Fruit fly (Drosophila melanogaster) whole organism, embryonic: ENCODE results near the gene CG45049.

Source experiments
- Aef1 ChIP-seq: fragments of 200-800 bp; sonication (Bioruptor generic); IDR thresholded peaks from 3 replicates; pipeline ENCODE4 v1.3.6; 2022; ENCODE audit warnings: missing biosample characterization, missing genetic modification characterization
- CG10366 ChIP-seq: fragments of 200-800 bp; sonication (Bioruptor generic); IDR thresholded peaks from 2 replicates; pipeline ENCODE4 v1.3.6; 2022; ENCODE audit warnings: missing biosample characterization, missing genetic modification characterization
- CG10654 ChIP-seq: fragments of 200-800 bp; sonication (Bioruptor generic); optimal IDR thresholded peaks from 2 replicates; lab custom pipeline; 2016; ENCODE audit warnings: missing biosample characterization, missing genetic modification characterization
- CG10959 ChIP-seq: fragments of 200-800 bp; sonication (Bioruptor generic); IDR thresholded peaks from 2 replicates; pipeline ENCODE4 v1.3.6; 2022; ENCODE audit warnings: missing biosample characterization, missing genetic modification characterization
- CG11085 ChIP-seq: fragments of 200-800 bp; sonication (Bioruptor generic); IDR thresholded peaks from 2 replicates; pipeline ENCODE4 v1.3.6; 2022; ENCODE audit warnings: missing biosample characterization, missing genetic modification characterization
- CG11247 ChIP-seq: fragments of 200-800 bp; sonication (Bioruptor generic); IDR thresholded peaks from 2 replicates; pipeline ENCODE4 v1.3.6; 2022; ENCODE audit warnings: missing biosample characterization, missing genetic modification characterization
- CG12744 ChIP-seq: fragments of 200-800 bp; sonication (Bioruptor generic); optimal IDR thresholded peaks from 2 replicates; lab custom pipeline; 2016; ENCODE audit warnings: missing biosample characterization, missing genetic modification characterization
- CG13123 ChIP-seq: fragments of 200-800 bp; sonication (Bioruptor generic); optimal IDR thresholded peaks from 2 replicates; lab custom pipeline; 2016; ENCODE audit warnings: missing biosample characterization, missing genetic modification characterization
- CG13624 ChIP-seq: fragments of 200-800 bp; sonication (Bioruptor generic); optimal IDR thresholded peaks from 2 replicates; lab custom pipeline; 2016; ENCODE audit warnings: missing biosample characterization, missing genetic modification characterization
- CG14965 ChIP-seq: fragments of 200-800 bp; sonication (Bioruptor generic); optimal IDR thresholded peaks from 2 replicates; lab custom pipeline; 2016; ENCODE audit warnings: missing biosample characterization, missing genetic modification characterization, borderline replicate concordance
- CG1602 ChIP-seq: fragments of 200-800 bp; sonication (Bioruptor generic); optimal IDR thresholded peaks from 3 replicates; lab custom pipeline; 2016; ENCODE audit warnings: missing biosample characterization, missing genetic modification characterization
- CG17385 ChIP-seq: fragments of 200-800 bp; sonication (Bioruptor generic); optimal IDR thresholded peaks from 3 replicates; lab custom pipeline; 2018; ENCODE audit warnings: missing biosample characterization, mild to moderate bottlenecking, missing genetic modification characterization
- CG18619 ChIP-seq: fragments of 200-800 bp; sonication (Bioruptor generic); optimal IDR thresholded peaks from 3 replicates; lab custom pipeline; 2017; ENCODE audit warnings: missing biosample characterization, mild to moderate bottlenecking, missing genetic modification characterization
- CG34422 ChIP-seq: fragments of 200-800 bp; sonication (Bioruptor generic); IDR thresholded peaks from 3 replicates; pipeline ENCODE4 v1.3.6; 2022; ENCODE audit warnings: missing biosample characterization, missing genetic modification characterization
- CG4424 ChIP-seq: fragments of 200-800 bp; sonication (Bioruptor generic); optimal IDR thresholded peaks from 3 replicates; lab custom pipeline; 2016; ENCODE audit warnings: missing biosample characterization, missing genetic modification characterization
- CG6272 ChIP-seq: fragments of 200-800 bp; sonication (Bioruptor generic); IDR thresholded peaks from 2 replicates; pipeline ENCODE4 v1.3.6; 2022; ENCODE audit warnings: missing biosample characterization, missing genetic modification characterization
- CG7271 ChIP-seq: fragments of 200-800 bp; sonication (Bioruptor generic); optimal IDR thresholded peaks from 2 replicates; lab custom pipeline; 2018; ENCODE audit warnings: missing biosample characterization, mild to moderate bottlenecking, missing genetic modification characterization, moderate library complexity
- CG8388 ChIP-seq: fragments of 200-800 bp; sonication (Bioruptor generic); optimal IDR thresholded peaks from 2 replicates; lab custom pipeline; 2019; ENCODE audit warnings: missing biosample characterization, mild to moderate bottlenecking, missing genetic modification characterization, moderate library complexity
- CG9817 ChIP-seq: fragments of 200-800 bp; sonication (Bioruptor generic); optimal IDR thresholded peaks from 2 replicates; lab custom pipeline; 2018; ENCODE audit warnings: missing biosample characterization, mild to moderate bottlenecking, missing genetic modification characterization, moderate library complexity
- Deaf1 ChIP-seq: fragments of 200-800 bp; optimal IDR thresholded peaks from 3 replicates; lab custom pipeline; 2019; ENCODE audit warnings: missing biosample characterization, mild to moderate bottlenecking, missing genetic modification characterization, moderate library complexity
- Dll ChIP-seq: fragments of 200-800 bp; sonication (Bioruptor generic); IDR thresholded peaks from 4 replicates; pipeline ENCODE4 v1.3.6; 2022; ENCODE audit warnings: missing biosample characterization, missing genetic modification characterization; ENCODE audit not compliant: partially characterized antibody
- E2f1 ChIP-seq: fragments of 200-800 bp; sonication (Bioruptor generic); IDR thresholded peaks from 2 replicates; pipeline ENCODE4 v1.3.6; 2022; ENCODE audit warnings: missing biosample characterization, missing genetic modification characterization
- E2f2 ChIP-seq: fragments of 200-800 bp; sonication (Bioruptor generic); IDR thresholded peaks from 2 replicates; pipeline ENCODE4 v1.3.6; 2022; ENCODE audit warnings: missing biosample characterization, missing genetic modification characterization
- Eip74EF ChIP-seq, 2 experiments: fragments of 200-800 bp in 1 of 2; fragments of >200 bp in 1 of 2; sonication (Bioruptor generic) in 1 of 2; optimal IDR thresholded peaks; 2 replicates each; lab custom pipeline; 2017 to 2019; ENCODE audit warnings: missing biosample characterization in 2 of 2, missing genetic modification characterization in 2 of 2, mild to moderate bottlenecking in 1 of 2, moderate library complexity in 1 of 2
- Neu2 ChIP-seq: fragments of 200-800 bp; sonication (Bioruptor generic); optimal IDR thresholded peaks from 3 replicates; lab custom pipeline; 2016; ENCODE audit warnings: missing biosample characterization, missing genetic modification characterization, borderline replicate concordance
- Optix ChIP-seq: fragments of 200-800 bp; sonication (Bioruptor generic); IDR thresholded peaks from 3 replicates; pipeline ENCODE4 v1.3.6; 2022; ENCODE audit warnings: missing biosample characterization, missing genetic modification characterization
- Usf ChIP-seq: fragments of 200-800 bp; sonication (Bioruptor generic); optimal IDR thresholded peaks from 2 replicates; lab custom pipeline; 2017; ENCODE audit warnings: missing genotype, missing biosample characterization, missing genetic modification characterization
- ato ChIP-seq: fragments of 200-800 bp; sonication (Bioruptor generic); IDR thresholded peaks from 2 replicates; pipeline ENCODE4 v1.3.6; 2022; ENCODE audit warnings: missing biosample characterization, missing genetic modification characterization; ENCODE audit not compliant: partially characterized antibody
- bbx ChIP-seq: fragments of 200-800 bp; sonication (Bioruptor generic); IDR thresholded peaks from 2 replicates; pipeline ENCODE4 v1.3.6; 2022; ENCODE audit warnings: missing biosample characterization, missing genetic modification characterization; ENCODE audit not compliant: partially characterized antibody
- chn ChIP-seq: fragments of 200-800 bp; sonication (Bioruptor generic); optimal IDR thresholded peaks from 2 replicates; lab custom pipeline; 2016; ENCODE audit warnings: missing biosample characterization, missing genetic modification characterization
- ci ChIP-seq: fragments of 200-800 bp; sonication (Bioruptor generic); IDR thresholded peaks from 3 replicates; pipeline ENCODE4 v1.3.6; 2022; ENCODE audit warnings: missing biosample characterization, missing genetic modification characterization
- fru ChIP-seq: fragments of >200 bp; optimal IDR thresholded peaks from 2 replicates; lab custom pipeline; 2017
- grn ChIP-seq: fragments of 200-800 bp; sonication (Bioruptor generic); optimal IDR thresholded peaks from 3 replicates; lab custom pipeline; 2017; ENCODE audit warnings: missing biosample characterization, missing genetic modification characterization
- gsb ChIP-seq: fragments of 200-800 bp; sonication (Bioruptor generic); IDR thresholded peaks from 2 replicates; pipeline ENCODE4 v1.3.6; 2022; ENCODE audit warnings: missing biosample characterization, missing genetic modification characterization
- her ChIP-seq: fragments of 200-800 bp; sonication (Bioruptor generic); optimal IDR thresholded peaks from 2 replicates; lab custom pipeline; 2016; ENCODE audit warnings: missing biosample characterization, missing genetic modification characterization
- hkb ChIP-seq, 2 experiments: fragments of 200-800 bp in 1 of 2; fragments of >200 bp in 1 of 2; sonication (Bioruptor generic) in 1 of 2; IDR thresholded peaks in 1 of 2; optimal IDR thresholded peaks in 1 of 2; 2 replicates each; pipeline versions ENCODE4 v1.3.6 to Lab custom; 2017 to 2022; ENCODE audit warnings: missing biosample characterization in 1 of 2, missing genetic modification characterization in 1 of 2
- inv ChIP-seq: fragments of 200-800 bp; sonication (Bioruptor generic); IDR thresholded peaks from 2 replicates; pipeline ENCODE4 v1.3.6; 2022; ENCODE audit warnings: missing biosample characterization, missing genetic modification characterization; ENCODE audit not compliant: partially characterized antibody
- kah ChIP-seq: fragments of 200-800 bp; sonication (Bioruptor generic); optimal IDR thresholded peaks from 2 replicates; lab custom pipeline; 2018; ENCODE audit warnings: missing biosample characterization, mild to moderate bottlenecking, missing genetic modification characterization
- lilli ChIP-seq: fragments of 200-800 bp; sonication (Bioruptor generic); optimal IDR thresholded peaks from 3 replicates; lab custom pipeline; 2016; ENCODE audit warnings: missing biosample characterization, missing genetic modification characterization
- lmd ChIP-seq: fragments of 200-800 bp; sonication (Bioruptor generic); IDR thresholded peaks from 2 replicates; pipeline ENCODE4 v1.3.6; 2022; ENCODE audit warnings: missing biosample characterization, missing genetic modification characterization
- nerfin-2 ChIP-seq: fragments of 200-800 bp; sonication (Bioruptor generic); IDR thresholded peaks from 2 replicates; pipeline ENCODE4 v1.3.6; 2022; ENCODE audit warnings: missing biosample characterization, missing genetic modification characterization; ENCODE audit not compliant: partially characterized antibody
- nmo ChIP-seq: fragments of 200-800 bp; sonication (Bioruptor generic); optimal IDR thresholded peaks from 2 replicates; lab custom pipeline; 2018; ENCODE audit warnings: missing biosample characterization, mild to moderate bottlenecking, missing genetic modification characterization, moderate library complexity
- nom ChIP-seq: fragments of 200-800 bp; sonication (Bioruptor generic); optimal IDR thresholded peaks from 2 replicates; lab custom pipeline; 2017; ENCODE audit warnings: missing biosample characterization, missing genetic modification characterization, mild to moderate bottlenecking, moderate library complexity, missing genetic modification reagents
- run ChIP-seq: fragments of 200-800 bp; sonication (Bioruptor generic); optimal IDR thresholded peaks from 3 replicates; lab custom pipeline; 2018; ENCODE audit warnings: missing biosample characterization, mild to moderate bottlenecking, missing genetic modification characterization
- sc ChIP-seq, 3 experiments: fragments of >200 bp in 2 of 3; fragments of 200-800 bp in 1 of 3; sonication (Bioruptor generic) in 1 of 3; optimal IDR thresholded peaks; 2 replicates in 2 of 3; 3 replicates in 1 of 3; lab custom pipeline; 2017; ENCODE audit warnings: mild to moderate bottlenecking in 1 of 3, missing biosample characterization in 1 of 3, missing genetic modification characterization in 1 of 3, missing genetic modification reagents in 1 of 3
- sima ChIP-seq: fragments of 200-800 bp; sonication (Bioruptor generic); optimal IDR thresholded peaks from 2 replicates; lab custom pipeline; 2016; ENCODE audit warnings: missing biosample characterization, missing genetic modification characterization
- so ChIP-seq: fragments of 200-800 bp; sonication (Bioruptor generic); IDR thresholded peaks from 3 replicates; pipeline ENCODE4 v1.3.6; 2022; ENCODE audit warnings: missing biosample characterization, missing genetic modification characterization
- ssp ChIP-seq: fragments of 200-800 bp; sonication (Bioruptor generic); IDR thresholded peaks from 2 replicates; pipeline ENCODE4 v1.3.6; 2022; ENCODE audit warnings: missing biosample characterization, missing genetic modification characterization
- tx ChIP-seq: fragments of 200-800 bp; sonication (Bioruptor generic); optimal IDR thresholded peaks from 2 replicates; lab custom pipeline; 2016; ENCODE audit warnings: missing biosample characterization, missing genetic modification characterization

Gene CG45049

DNA sequence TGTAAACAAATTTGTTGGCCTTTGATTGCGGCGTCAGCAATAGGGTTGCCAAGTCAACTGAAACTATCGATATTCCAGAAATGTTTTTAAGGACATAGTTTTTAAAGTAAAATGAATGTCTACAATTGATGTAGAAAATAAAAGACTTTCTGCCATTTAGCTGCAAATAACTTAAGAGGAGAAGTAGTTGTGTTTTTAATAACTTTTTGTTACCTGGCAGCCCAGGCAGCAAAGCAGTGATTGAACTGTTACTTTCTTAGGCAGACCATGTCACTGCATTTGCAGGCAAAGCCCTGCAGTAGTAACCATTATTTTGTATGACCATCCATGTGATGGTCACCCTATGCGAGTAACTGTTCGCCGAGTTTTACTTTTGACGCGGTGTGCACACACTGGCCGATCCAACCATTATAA lies 23.8 kb downstream of the CG45049 start, which contains the start of the genes rumi, CG7029 and Usp12-46 (continued):
- TF ChIP-seq CG14965 (GFP tag; lab: Kevin White, UChicago) (no peak), CG9817 (tag; lab: Kevin White, UChicago) (peak; percentile 89), tx (peak; percentile 85), so (GFP tag; lab: Robert Waterston, UW) (peak; percentile 77; the same call in 1 of the 3 replicates), sc (optimal IDR thresholded peaks at IDR 0.05; lab: Kevin White, UChicago) (no peak), sc (GFP tag; optimal IDR thresholded peaks at IDR 0.05; lab: Kevin White, UChicago) (peak; percentile 69), inv (peak; percentile 64), hkb (optimal IDR thresholded peaks at IDR 0.05; lab: Kevin White, UChicago) (no peak), hkb (GFP tag; IDR thresholded peaks at IDR 0.05; lab: Robert Waterston, UW) (peak; percentile 79), CG17385 (GFP tag; lab: Kevin White, UChicago) (peak; percentile 71), Optix (peak; percentile 81), CG13123 (peak; percentile 68), her (GFP tag; lab: Kevin White, UChicago) (peak; percentile 79), CG11247 (peak; percentile 69), ato (GFP tag; lab: Robert Waterston, UW) (peak; percentile 67), CG18619 (peak; percentile 83), Neu2 (GFP tag; lab: Kevin White, UChicago) (peak; percentile 79), CG1602 (peak; percentile 90), nom (GFP tag; lab: Kevin White, UChicago) (peak; percentile 58), CG11085 (GFP tag; lab: Robert Waterston, UW) (0 out of 2 replicates have a peak, but pooled peaks have one; percentile 29), nerfin-2 (peak; percentile 53; the same call in 1 of the 2 replicates), ci (GFP tag; lab: Robert Waterston, UW) (peak; percentile 90), CG10366 (peak; percentile 90), ssp (GFP tag; lab: Robert Waterston, UW) (peak; percentile 75), lmd (GFP tag; lab: Robert Waterston, UW) (peak; percentile 84), E2f1 (GFP tag; lab: Robert Waterston, UW) (peak; percentile 77), lilli (GFP tag; lab: Kevin White, UChicago) (peak; percentile 95), CG4424 (peak; percentile 88), CG10654 (GFP tag; lab: Kevin White, UChicago) (peak; percentile 87), kah (GFP tag; lab: Kevin White, UChicago) (no peak), run (tag; lab: Kevin White, UChicago) (peak; percentile 56), Dll (peak; percentile 89), grn (GFP tag; lab: Kevin White, UChicago) (peak; percentile 34), nmo (GFP tag; lab: Kevin White, UChicago) (peak; percentile 93), Eip74EF (GFP tag; optimal IDR thresholded peaks at IDR 0.05; lab: Kevin White, UChicago) (peak in 1 of 2 experiments; percentile 58), CG7271 (tag; lab: Kevin White, UChicago) (peak; percentile 58), bbx (GFP tag; lab: Robert Waterston, UW) (peak; percentile 67), E2f2 (GFP tag; lab: Robert Waterston, UW) (peak; percentile 63), fru (no peak), CG10959 (GFP tag; lab: Robert Waterston, UW) (peak; percentile 73), CG12744 (peak; percentile 81), CG13624 (GFP tag; lab: Kevin White, UChicago) (peak; percentile 89), sima (no peak), CG8388 (GFP tag; lab: Kevin White, UChicago) (peak; percentile 86), CG34422 (GFP tag; lab: Robert Waterston, UW) (peak; percentile 90), Usf (GFP tag; lab: Kevin White, UChicago) (peak; percentile 70), Deaf1 (tag; lab: Kevin White, UChicago) (no peak), CG6272 (GFP tag; lab: Robert Waterston, UW) (peak; percentile 76), gsb (GFP tag; lab: Robert Waterston, UW) (peak; percentile 46; the same call in 1 of the 2 replicates), Aef1 (peak; percentile 84), chn (GFP tag; lab: Kevin White, UChicago) (peak; percentile 90)
